Worm (Caenorhabditis elegans) whole organism, young adult: Measurements from ENCODE around the gene ZC449.1.

ENCODE experiments used
- B0019.2 ChIP-seq: fragments of 200-800 bp; sonication (Bioruptor generic); conservative IDR thresholded peaks from 2 replicates; pipeline ENCODE4 v1.3.6; 2022; ENCODE audit warnings: missing genetic modification reagents, missing genetic modification characterization, missing compliant biosample characterization
- B0261.1 ChIP-seq: sonication (generic microtip); optimal IDR thresholded peaks from 2 replicates; lab custom pipeline; 2016; ENCODE audit warnings: mild to moderate bottlenecking, missing genetic modification characterization, moderate library complexity, missing compliant biosample characterization
- C06A6.2 ChIP-seq: fragments of 200-800 bp; sonication (Bioruptor generic); conservative IDR thresholded peaks from 2 replicates; pipeline ENCODE4 v1.3.6; 2022; ENCODE audit warnings: missing genetic modification characterization, missing compliant biosample characterization
- F22D6.2 ChIP-seq: sonication (generic microtip); optimal IDR thresholded peaks from 2 replicates; lab custom pipeline; 2016; ENCODE audit warnings: mild to moderate bottlenecking, missing genetic modification characterization, missing compliant biosample characterization
- F23B12.7 ChIP-seq: sonication (generic microtip); optimal IDR thresholded peaks from 2 replicates; lab custom pipeline; 2017; ENCODE audit warnings: missing genetic modification characterization, mild to moderate bottlenecking, missing compliant biosample characterization, antibody characterized with exemption, moderate library complexity; ENCODE audit not compliant: insufficient read depth
- F57A8.1 ChIP-seq: fragments of 200-800 bp; sonication (Bioruptor generic); optimal IDR thresholded peaks from 2 replicates; lab custom pipeline; 2018; ENCODE audit warnings: mild to moderate bottlenecking, missing genetic modification characterization, moderate library complexity, missing compliant biosample characterization
- K11D2.4 ChIP-seq: fragments of 200-800 bp; sonication (Bioruptor generic); IDR thresholded peaks from 2 replicates; pipeline ENCODE4 v1.3.6; 2022; ENCODE audit warnings: missing genetic modification reagents, missing genetic modification characterization, missing compliant biosample characterization
- T26A5.8 ChIP-seq: sonication (generic microtip); optimal IDR thresholded peaks from 2 replicates; lab custom pipeline; 2016; ENCODE audit warnings: missing genetic modification characterization, missing compliant biosample characterization
- Y53F4B.3 ChIP-seq: fragments of 200-800 bp; sonication (Bioruptor generic); IDR thresholded peaks from 2 replicates; pipeline ENCODE4 v1.3.6; 2022; ENCODE audit warnings: missing genetic modification reagents, missing genetic modification characterization, missing compliant biosample characterization
- Y53G8AR.9 ChIP-seq: fragments of 200-800 bp; sonication (Bioruptor generic); conservative IDR thresholded peaks from 2 replicates; pipeline ENCODE4 v1.3.6; 2022; ENCODE audit warnings: missing genetic modification reagents, missing genetic modification characterization, missing compliant biosample characterization
- ama-1 ChIP-seq, 3 experiments: fragments of 150-350 bp in 1 of 3; sonication (generic microtip) in 2 of 3; optimal IDR thresholded peaks; 2 replicates each; lab custom pipeline; 2014 to 2018; ENCODE audit warnings: missing biosample characterization in 2 of 3, missing genetic modification characterization in 2 of 3, missing genetic modification reagents in 2 of 3
- aptf-3 ChIP-seq: fragments of 200-800 bp; sonication (Bioruptor generic); IDR thresholded peaks from 2 replicates; pipeline ENCODE4 v1.3.6; 2022; ENCODE audit warnings: missing genetic modification characterization, missing compliant biosample characterization
- atf-7 ChIP-seq: sonication (generic microtip); optimal IDR thresholded peaks from 2 replicates; lab custom pipeline; 2017; ENCODE audit warnings: mild to moderate bottlenecking, missing genetic modification characterization, missing compliant biosample characterization
- attf-3 ChIP-seq: fragments of 200-800 bp; sonication (Bioruptor generic); conservative IDR thresholded peaks from 2 replicates; pipeline ENCODE4 v1.3.6; 2022; ENCODE audit warnings: missing genetic modification reagents, missing genetic modification characterization, missing compliant biosample characterization
- cebp-1 ChIP-seq, 2 experiments: fragments of 200-800 bp in 1 of 2; sonication (Bioruptor generic) in 1 of 2; sonication (generic microtip) in 1 of 2; IDR thresholded peaks in 1 of 2; optimal IDR thresholded peaks in 1 of 2; 2 replicates each; pipeline versions ENCODE4 v1.3.6 to Lab custom; 2017 to 2022; ENCODE audit warnings: missing compliant biosample characterization in 2 of 2, missing genetic modification characterization in 2 of 2, mild to moderate bottlenecking in 1 of 2, missing genetic modification reagents in 1 of 2, moderate library complexity in 1 of 2
- ceh-100 ChIP-seq: fragments of 200-800 bp; sonication (Bioruptor generic); IDR thresholded peaks from 2 replicates; pipeline ENCODE4 v1.3.6; 2022; ENCODE audit warnings: missing genetic modification reagents, missing genetic modification characterization, missing compliant biosample characterization
- ceh-91 ChIP-seq: fragments of 200-800 bp; sonication (Bioruptor generic); IDR thresholded peaks from 2 replicates; pipeline ENCODE4 v1.3.6; 2022; ENCODE audit warnings: missing genetic modification reagents, missing genetic modification characterization, missing compliant biosample characterization
- chd-7 ChIP-seq: sonication (generic microtip); optimal IDR thresholded peaks from 2 replicates; lab custom pipeline; 2016; ENCODE audit warnings: mild to moderate bottlenecking, missing genetic modification characterization, moderate library complexity, missing compliant biosample characterization
- efl-1 ChIP-seq: fragments of 150-350 bp; optimal IDR thresholded peaks from 2 replicates; lab custom pipeline; 2014; ENCODE audit warnings: missing biosample characterization, missing genetic modification reagents, missing genetic modification characterization
- egl-44 ChIP-seq: fragments of 200-800 bp; sonication (Bioruptor generic); IDR thresholded peaks from 2 replicates; pipeline ENCODE4 v1.3.6; 2022; ENCODE audit warnings: missing genetic modification reagents, missing genetic modification characterization, missing compliant biosample characterization
- egrh-3 ChIP-seq: fragments of 200-800 bp; sonication (Bioruptor generic); IDR thresholded peaks from 2 replicates; pipeline ENCODE4 v1.3.6; 2022; ENCODE audit warnings: missing genetic modification reagents, missing genetic modification characterization, missing compliant biosample characterization
- hlh-12 ChIP-seq: sonication (generic microtip); optimal IDR thresholded peaks from 2 replicates; lab custom pipeline; 2016; ENCODE audit warnings: missing genetic modification characterization, missing compliant biosample characterization
- hmg-20 ChIP-seq: fragments of 200-800 bp; sonication (Bioruptor generic); IDR thresholded peaks from 2 replicates; pipeline ENCODE4 v1.3.6; 2022; ENCODE audit warnings: missing genetic modification reagents, missing genetic modification characterization, missing compliant biosample characterization
- hsf-1 ChIP-seq: fragments of 200-800 bp; sonication (Bioruptor generic); IDR thresholded peaks from 2 replicates; pipeline ENCODE4 v1.3.6; 2022; ENCODE audit warnings: missing genetic modification reagents, missing genetic modification characterization, missing compliant biosample characterization
- lag-1 ChIP-seq: fragments of 200-800 bp; sonication (Bioruptor generic); IDR thresholded peaks from 2 replicates; pipeline ENCODE4 v1.3.6; 2022; ENCODE audit warnings: missing genetic modification reagents, missing genetic modification characterization, missing compliant biosample characterization
- let-526 ChIP-seq: fragments of 200-800 bp; sonication (Bioruptor generic); IDR thresholded peaks from 2 replicates; pipeline ENCODE4 v1.3.6; 2022; ENCODE audit warnings: missing genetic modification reagents, missing genetic modification characterization, missing compliant biosample characterization
- lin-26 ChIP-seq: fragments of 200-800 bp; sonication (Bioruptor generic); IDR thresholded peaks from 2 replicates; pipeline ENCODE4 v1.3.6; 2022; ENCODE audit warnings: missing genetic modification reagents, missing genetic modification characterization, missing compliant biosample characterization
- lin-35 ChIP-seq, 3 experiments: fragments of 150-350 bp in 2 of 3; sonication (generic microtip) in 1 of 3; optimal IDR thresholded peaks; 2 replicates each; lab custom pipeline; 2014 to 2018; ENCODE audit warnings: missing biosample characterization in 3 of 3, missing genetic modification characterization in 3 of 3, missing genetic modification reagents in 3 of 3
- lin-40 ChIP-seq: sonication (generic microtip); optimal IDR thresholded peaks from 2 replicates; lab custom pipeline; 2016; ENCODE audit warnings: missing genetic modification characterization, mild to moderate bottlenecking, missing compliant biosample characterization, missing genotype, missing genetic modification reagents
- lin-54 ChIP-seq: fragments of 200-800 bp; sonication (Bioruptor generic); optimal IDR thresholded peaks from 2 replicates; lab custom pipeline; 2018; ENCODE audit warnings: mild to moderate bottlenecking, missing genetic modification characterization, missing compliant biosample characterization
- madf-6 ChIP-seq: fragments of 200-800 bp; sonication (Bioruptor generic); IDR thresholded peaks from 2 replicates; pipeline ENCODE4 v1.3.6; 2022; ENCODE audit warnings: missing genetic modification reagents, missing genetic modification characterization, missing compliant biosample characterization
- mel-28 ChIP-seq: sonication (generic microtip); optimal IDR thresholded peaks from 2 replicates; lab custom pipeline; 2016; ENCODE audit warnings: borderline replicate concordance, mild to moderate bottlenecking, missing genetic modification characterization, missing compliant biosample characterization
- mes-4 ChIP-seq: sonication (generic microtip); optimal IDR thresholded peaks from 2 replicates; lab custom pipeline; 2016; ENCODE audit warnings: missing genotype, missing genetic modification characterization, missing compliant biosample characterization
- nhr-120 ChIP-seq: fragments of 200-800 bp; sonication (Bioruptor generic); IDR thresholded peaks from 2 replicates; pipeline ENCODE4 v1.3.6; 2022; ENCODE audit warnings: missing genetic modification characterization, missing compliant biosample characterization
- nhr-90 ChIP-seq: sonication (generic microtip); optimal IDR thresholded peaks from 2 replicates; lab custom pipeline; 2016; ENCODE audit warnings: missing genotype, mild to moderate bottlenecking, missing genetic modification characterization, missing compliant biosample characterization
- pha-4 ChIP-seq: fragments of 150-350 bp; sonication (generic microtip); optimal IDR thresholded peaks from 2 replicates; lab custom pipeline; 2014; ENCODE audit warnings: missing biosample characterization, missing genetic modification reagents, missing genetic modification characterization
- rcor-1 ChIP-seq: fragments of 200-800 bp; sonication (Bioruptor generic); IDR thresholded peaks from 2 replicates; pipeline ENCODE4 v1.3.6; 2022; ENCODE audit warnings: missing genetic modification reagents, missing genetic modification characterization, missing compliant biosample characterization
- rpc-1 ChIP-seq, 2 experiments: fragments of 150-350 bp in 1 of 2; sonication (generic microtip) in 1 of 2; optimal IDR thresholded peaks; 2 replicates each; lab custom pipeline; 2014 to 2018; ENCODE audit warnings: missing biosample characterization in 1 of 2, missing genetic modification characterization in 1 of 2, missing genetic modification reagents in 1 of 2, missing genotype in 1 of 2
- snpc-3.4 ChIP-seq: sonication (generic microtip); optimal IDR thresholded peaks from 2 replicates; lab custom pipeline; 2017; ENCODE audit warnings: missing genetic modification characterization, mild to moderate bottlenecking, missing compliant biosample characterization, antibody characterized with exemption, moderate library complexity, missing genotype, missing genetic modification reagents
- tbp1 ChIP-seq: fragments of 200-800 bp; sonication (Bioruptor generic); optimal IDR thresholded peaks from 2 replicates; lab custom pipeline; 2018; ENCODE audit warnings: mild to moderate bottlenecking, missing genetic modification characterization, missing compliant biosample characterization
- tbx-9 ChIP-seq: sonication (generic microtip); optimal IDR thresholded peaks from 2 replicates; lab custom pipeline; 2016; ENCODE audit warnings: borderline replicate concordance, missing genetic modification characterization, inconsistent platforms, missing compliant biosample characterization
- tlf-1 ChIP-seq: fragments of 200-800 bp; sonication (Bioruptor generic); optimal IDR thresholded peaks from 2 replicates; lab custom pipeline; 2018; ENCODE audit warnings: mild to moderate bottlenecking, missing genetic modification characterization, missing compliant biosample characterization
- unc-130 ChIP-seq: sonication (generic microtip); optimal IDR thresholded peaks from 2 replicates; lab custom pipeline; 2016; ENCODE audit warnings: missing genetic modification reagents, missing genetic modification characterization, missing compliant biosample characterization
- unc-62 ChIP-seq: fragments of 150-350 bp; optimal IDR thresholded peaks from 2 replicates; lab custom pipeline; 2014; ENCODE audit warnings: missing biosample characterization, missing genetic modification reagents, missing genetic modification characterization
- ztf-18 ChIP-seq: sonication (generic microtip); optimal IDR thresholded peaks from 2 replicates; lab custom pipeline; 2016; ENCODE audit warnings: missing genotype, mild to moderate bottlenecking, missing genetic modification characterization, missing compliant biosample characterization
- ztf-22 ChIP-seq: fragments of 200-800 bp; sonication (Bioruptor generic); optimal IDR thresholded peaks from 2 replicates; lab custom pipeline; 2018; ENCODE audit warnings: mild to moderate bottlenecking, missing genetic modification characterization, moderate library complexity, missing compliant biosample characterization
- ztf-3 ChIP-seq: fragments of 200-800 bp; sonication (Bioruptor generic); optimal IDR thresholded peaks from 2 replicates; lab custom pipeline; 2018; ENCODE audit warnings: mild to moderate bottlenecking, missing genetic modification characterization, missing compliant biosample characterization

The ZC449.1 gene

ce11 chrX:5022682-5023081, 1.5 kb upstream of the ZC449.1 start:
- TF ChIP-seq hmg-20 (GFP tag; lab: Robert Waterston, UW) (peak; percentile 77), nhr-90 (peak; percentile 83), Y53G8AR.9 (GFP tag; lab: Robert Waterston, UW) (no peak; the same call in 1 of the 2 replicates), mel-28 (tag; lab: Kevin White, UChicago) (peak; percentile 35), unc-62 (GFP tag; lab: Kevin White, UChicago) (no peak), tbx-9 (no peak), chd-7 (tag; lab: Kevin White, UChicago) (peak; percentile 25), ztf-18 (tag; lab: Kevin White, UChicago) (peak; percentile 53), tlf-1 (GFP tag; lab: Kevin White, UChicago) (no peak), F57A8.1 (peak; percentile 53), hsf-1 (GFP tag; lab: Robert Waterston, UW) (no peak), atf-7 (tag; lab: Kevin White, UChicago) (peak; percentile 46), madf-6 (GFP tag; lab: Robert Waterston, UW) (peak; percentile 46; the same call in 1 of the 2 replicates), efl-1 (no peak), ceh-100 (GFP tag; lab: Robert Waterston, UW) (peak; percentile 37; the same call in 1 of the 2 replicates), pha-4 (tag; lab: Kevin White, UChicago) (no peak), nhr-120 (no peak), Y53F4B.3 (0 out of 2 replicates have a peak, but pooled peaks have one; percentile 39), hlh-12 (tag; lab: Kevin White, UChicago) (no peak), cebp-1 (GFP tag; IDR thresholded peaks at IDR 0.05; lab: Robert Waterston, UW) (peak; percentile 42; the same call in 1 of the 2 replicates), cebp-1 (tag; optimal IDR thresholded peaks at IDR 0.05; lab: Kevin White, UChicago) (no peak), lin-54 (GFP tag; lab: Kevin White, UChicago) (peak; percentile 22), attf-3 (GFP tag; lab: Robert Waterston, UW) (0 out of 2 replicates have a peak, but pooled peaks have one; percentile 25), unc-130 (GFP tag; lab: Kevin White, UChicago) (no peak), ama-1 (optimal IDR thresholded peaks at IDR 0.05; lab: Kevin White, UChicago) (no peak), ama-1 (GFP tag; optimal IDR thresholded peaks at IDR 0.05; lab: Kevin White, UChicago) (peak in 1 of 2 experiments; percentile 52), rcor-1 (peak; percentile 44; the same call in 1 of the 2 replicates), B0261.1 (tag; lab: Kevin White, UChicago) (peak; percentile 96), snpc-3.4 (tag; lab: Kevin White, UChicago) (peak; percentile 14), rpc-1 (optimal IDR thresholded peaks at IDR 0.05; lab: Kevin White, UChicago) (peak; percentile 81), rpc-1 (tag; optimal IDR thresholded peaks at IDR 0.05; lab: Kevin White, UChicago) (peak; percentile 87), C06A6.2 (no peak), tbp1 (GFP tag; lab: Kevin White, UChicago) (peak; percentile 94), lin-35 (GFP tag; optimal IDR thresholded peaks at IDR 0.05; lab: Kevin White, UChicago) (peak in 1 of 3 experiments; percentile 37), egrh-3 (GFP tag; lab: Robert Waterston, UW) (peak; percentile 34; the same call in 1 of the 2 replicates), ztf-3 (GFP tag; lab: Kevin White, UChicago) (no peak), F23B12.7 (tag; lab: Kevin White, UChicago) (peak; percentile 87), ceh-91 (GFP tag; lab: Robert Waterston, UW) (no peak), T26A5.8 (tag; lab: Kevin White, UChicago) (peak; percentile 14), egl-44 (GFP tag; lab: Robert Waterston, UW) (peak; percentile 81), let-526 (GFP tag; lab: Robert Waterston, UW) (no peak), aptf-3 (no peak; the same call in 1 of the 2 replicates), lin-26 (GFP tag; lab: Robert Waterston, UW) (peak; percentile 90), F22D6.2 (tag; lab: Kevin White, UChicago) (no peak), lag-1 (no peak), K11D2.4 (no peak), B0019.2 (GFP tag; lab: Robert Waterston, UW) (no peak), ztf-22 (GFP tag; lab: Kevin White, UChicago) (no peak), lin-40 (tag; lab: Kevin White, UChicago) (peak; percentile 64), mes-4 (tag; lab: Kevin White, UChicago) (peak; percentile 23)
